Worm (Caenorhabditis elegans): ENCODE results near the gene tmed-1.

tmed-1 gene

DNA sequence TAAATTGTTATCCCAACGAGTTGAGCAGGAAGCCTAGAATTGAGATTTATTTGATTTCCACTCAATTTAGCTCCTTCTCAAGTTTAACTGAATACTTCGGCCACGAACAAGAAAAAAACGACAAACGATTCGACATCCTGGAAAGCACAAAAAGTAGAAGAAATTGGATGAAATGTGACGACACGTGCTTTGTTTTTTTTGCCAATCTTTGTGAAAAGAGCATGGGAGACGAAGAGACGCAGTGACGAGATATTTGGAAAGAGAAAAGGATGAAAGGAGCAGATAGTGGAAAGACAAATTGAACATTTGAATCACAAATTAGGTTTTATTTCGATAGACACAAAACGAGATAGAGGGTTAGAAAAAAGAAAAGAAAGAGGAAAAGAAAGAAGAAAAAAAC, 36.5 kb upstream of the tmed-1 start:
- TF ChIP-seq ama-1 (optimal IDR thresholded peaks at IDR 0.05) (no peak), B0310.2 (tag; optimal IDR thresholded peaks at IDR 0.05) (no peak), hnd-1 (tag; optimal IDR thresholded peaks at IDR 0.05) (no peak), F13C5.2 (tag; optimal IDR thresholded peaks at IDR 0.05) (no peak), tbx-11 (GFP tag; IDR thresholded peaks at IDR 0.05) (no peak), hmg-4 (GFP tag; optimal IDR thresholded peaks at IDR 0.05) (no peak), pes-1 (GFP tag; IDR thresholded peaks at IDR 0.05) (no peak), aly-1 (tag; optimal IDR thresholded peaks at IDR 0.05) (no peak), ceh-13 (GFP tag; optimal IDR thresholded peaks at IDR 0.05) (no peak), sea-1 (GFP tag; conservative IDR thresholded peaks at IDR 0.05) (no peak), flt-1 (GFP tag; IDR thresholded peaks at IDR 0.05) (no peak)

DNA sequence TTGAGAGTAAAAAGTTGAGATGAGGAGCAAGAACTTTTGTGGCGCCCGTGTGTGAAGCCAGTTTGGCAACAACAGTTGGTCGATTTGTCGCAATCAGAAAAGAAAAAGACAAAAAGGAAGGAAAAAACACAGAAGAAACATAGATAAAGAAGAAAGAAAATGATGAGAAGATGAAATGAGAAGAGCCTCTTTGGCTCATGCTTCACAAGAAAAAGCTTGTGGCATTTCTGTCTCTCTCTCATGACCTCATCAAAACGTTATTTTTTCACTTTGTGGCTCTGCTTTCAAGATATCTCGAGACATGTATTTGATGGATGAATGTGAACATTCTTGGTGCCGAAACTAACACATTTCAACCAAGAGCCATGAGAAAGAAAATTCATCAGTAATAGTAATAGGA, 35.1 kb upstream of the tmed-1 start:
- no peak for TF ChIP-seq sea-1 (GFP tag; conservative IDR thresholded peaks at IDR 0.05)

DNA sequence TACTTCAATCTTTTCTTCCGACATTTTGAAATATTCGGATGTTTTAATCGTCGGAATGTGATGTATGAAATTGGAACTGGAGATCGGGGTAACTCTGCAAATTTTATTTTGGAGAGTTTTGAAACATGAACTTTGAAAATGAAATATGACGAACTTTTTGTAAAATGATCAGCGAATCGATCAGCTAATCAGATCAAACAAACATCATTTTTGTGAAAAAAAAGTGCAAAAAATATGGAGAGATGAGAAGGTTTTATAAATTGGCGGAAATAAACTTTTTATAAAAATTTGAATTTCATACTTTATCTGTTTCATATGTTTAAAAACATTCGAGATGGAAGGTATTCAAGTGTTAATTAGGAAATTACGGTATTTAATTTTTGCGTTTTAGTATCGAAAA, 33.5 kb upstream of the tmed-1 start, which contains the start of gene dlc-2:
Gene dlc-2 (minus strand): TSS at position 101 of the 400 bp plus-strand sequence.
- TF ChIP-seq tbx-11 (GFP tag; IDR thresholded peaks at IDR 0.05) (no peak), pes-1 (GFP tag; IDR thresholded peaks at IDR 0.05) (no peak), scrt-1 (GFP tag; IDR thresholded peaks at IDR 0.05) (no peak), aly-1 (tag; optimal IDR thresholded peaks at IDR 0.05) (no peak), tbx-37 (GFP tag; conservative IDR thresholded peaks at IDR 0.05) (no peak), hnd-1 (tag; optimal IDR thresholded peaks at IDR 0.05) (no peak), flt-1 (GFP tag; IDR thresholded peaks at IDR 0.05) (no peak), B0310.2 (tag; optimal IDR thresholded peaks at IDR 0.05) (no peak), hmg-4 (GFP tag; optimal IDR thresholded peaks at IDR 0.05) (no peak), ceh-13 (GFP tag; optimal IDR thresholded peaks at IDR 0.05) (no peak), tra-4 (tag; optimal IDR thresholded peaks at IDR 0.05) (no peak), ceh-36 (tag; optimal IDR thresholded peaks at IDR 0.05) (no peak), ets-7 (tag; optimal IDR thresholded peaks at IDR 0.05) (no peak), hmbx-1 (tag; optimal IDR thresholded peaks at IDR 0.05) (no peak), sea-1 (GFP tag; conservative IDR thresholded peaks at IDR 0.05) (no peak), ama-1 (optimal IDR thresholded peaks at IDR 0.05) (no peak), F13C5.2 (tag; optimal IDR thresholded peaks at IDR 0.05) (no peak)

DNA sequence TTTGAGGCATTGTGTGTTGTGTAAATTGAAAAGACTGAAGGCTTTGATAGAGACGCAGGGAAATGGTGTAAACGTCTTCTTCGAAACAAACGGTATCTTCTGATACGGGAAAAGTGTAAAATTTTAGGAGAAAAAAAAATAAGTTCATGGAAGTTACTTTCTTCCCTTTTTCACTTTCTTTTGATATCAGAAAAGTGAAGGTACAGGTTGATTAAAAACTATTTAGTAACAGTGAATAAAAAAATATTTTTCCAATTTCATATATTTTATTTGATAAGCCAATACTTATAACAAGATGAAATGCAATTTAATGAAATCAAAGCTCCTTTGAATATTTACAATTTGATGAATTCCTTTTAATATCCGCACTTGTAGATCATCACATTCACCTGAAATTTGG, 32.4 kb upstream of the tmed-1 start, which contains the start of gene col-129:
Gene col-129 (minus strand): TSS at position 101 of the 400 bp plus-strand sequence.
- no peak for TF ChIP-seq hmbx-1 (tag; optimal IDR thresholded peaks at IDR 0.05)
- TF ChIP-seq aly-1 (tag; optimal IDR thresholded peaks at IDR 0.05) = no peak

- TF ChIP-seq sea-1 (GFP tag; conservative IDR thresholded peaks at IDR 0.05) (no peak), hnd-1 (tag; optimal IDR thresholded peaks at IDR 0.05) (no peak)
These were observed 31.8 kb upstream of the tmed-1 start for ce11 chrIV:12109743-12110142.

DNA sequence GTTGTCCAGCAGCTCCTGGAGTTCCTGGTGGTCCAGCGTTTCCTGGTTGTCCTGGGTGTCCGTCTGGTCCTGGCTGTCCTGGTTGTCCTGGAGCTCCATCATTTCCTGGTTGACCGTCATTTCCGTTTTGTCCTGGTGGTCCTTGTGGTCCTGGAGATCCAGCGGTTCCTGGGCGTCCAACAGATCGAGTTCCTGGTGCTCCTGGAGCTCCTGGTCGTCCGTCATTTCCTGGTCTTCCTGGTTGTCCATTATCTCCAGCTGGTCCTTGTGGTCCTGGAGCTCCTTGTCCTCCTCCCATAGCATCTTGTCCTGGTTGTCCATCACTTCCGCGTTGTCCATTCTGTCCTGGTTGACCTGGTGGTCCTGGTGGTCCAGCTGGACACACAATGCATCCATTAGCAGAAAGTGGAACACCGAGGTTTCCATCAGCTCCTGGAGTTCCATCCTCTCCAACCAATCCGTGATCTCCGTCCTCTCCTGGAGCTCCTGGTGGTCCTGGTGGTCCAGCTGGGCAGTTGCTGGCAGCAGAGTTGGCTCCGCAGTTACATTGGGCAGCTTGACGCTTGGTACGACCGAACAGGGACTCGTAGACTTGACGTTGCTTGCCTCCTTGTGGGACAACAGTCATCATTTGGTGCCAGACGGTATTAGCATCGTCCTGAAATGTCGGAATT, 31.2 kb upstream of the tmed-1 start:
- TF ChIP-seq ets-7 (tag; optimal IDR thresholded peaks at IDR 0.05) = no peak
- no peak for TF ChIP-seq hmg-4 (GFP tag; optimal IDR thresholded peaks at IDR 0.05)
- no peak for TF ChIP-seq pes-1 (GFP tag; IDR thresholded peaks at IDR 0.05)
- no peak for TF ChIP-seq ceh-13 (GFP tag; optimal IDR thresholded peaks at IDR 0.05)
- no peak for TF ChIP-seq hmbx-1 (tag; optimal IDR thresholded peaks at IDR 0.05)
- TF ChIP-seq scrt-1 (GFP tag; IDR thresholded peaks at IDR 0.05) = no peak
- TF ChIP-seq F13C5.2 (tag; optimal IDR thresholded peaks at IDR 0.05) = no peak
- TF ChIP-seq ama-1 (optimal IDR thresholded peaks at IDR 0.05) = no peak
- TF ChIP-seq ceh-36 (tag; optimal IDR thresholded peaks at IDR 0.05) = no peak
- no peak for TF ChIP-seq tbx-11 (GFP tag; IDR thresholded peaks at IDR 0.05)
- TF ChIP-seq sea-1 (GFP tag; conservative IDR thresholded peaks at IDR 0.05) = no peak
- TF ChIP-seq tbx-37 (GFP tag; conservative IDR thresholded peaks at IDR 0.05) = no peak
- no peak for TF ChIP-seq hnd-1 (tag; optimal IDR thresholded peaks at IDR 0.05)
- no peak for TF ChIP-seq B0310.2 (tag; optimal IDR thresholded peaks at IDR 0.05)
- no peak for TF ChIP-seq aly-1 (tag; optimal IDR thresholded peaks at IDR 0.05)

DNA sequence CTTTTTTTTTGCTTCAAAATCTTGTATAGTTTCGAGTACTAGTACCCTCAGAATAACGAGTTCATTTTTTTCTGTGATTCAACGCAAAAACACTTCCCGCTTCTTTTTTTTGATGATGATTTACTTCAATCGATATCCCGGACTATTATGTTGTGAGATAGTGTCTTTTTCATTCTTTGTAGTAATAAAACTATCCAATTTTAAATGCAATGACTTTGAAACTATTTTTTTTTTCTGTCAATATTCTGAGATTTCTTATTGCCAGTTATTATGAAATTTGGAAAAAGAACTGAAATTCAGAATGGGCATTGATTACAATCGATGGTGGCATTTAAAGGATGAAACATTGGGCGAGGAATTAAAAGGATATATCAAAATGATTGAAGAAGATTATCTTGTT, 27.6 kb upstream of the tmed-1 start, which contains the start of gene M18.3:
Gene M18.3 (plus strand): TSS at position 301 of the 400 bp plus-strand sequence.
- TF ChIP-seq ama-1 (optimal IDR thresholded peaks at IDR 0.05) = no peak
- TF ChIP-seq hmbx-1 (tag; optimal IDR thresholded peaks at IDR 0.05) = no peak
- no peak for TF ChIP-seq tbx-11 (GFP tag; IDR thresholded peaks at IDR 0.05)
- TF ChIP-seq pes-1 (GFP tag; IDR thresholded peaks at IDR 0.05) = no peak
- TF ChIP-seq sea-1 (GFP tag; conservative IDR thresholded peaks at IDR 0.05) = no peak
- no peak for TF ChIP-seq ceh-36 (tag; optimal IDR thresholded peaks at IDR 0.05)
- TF ChIP-seq tbx-37 (GFP tag; conservative IDR thresholded peaks at IDR 0.05) = no peak
- TF ChIP-seq B0310.2 (tag; optimal IDR thresholded peaks at IDR 0.05) = no peak
- TF ChIP-seq flt-1 (GFP tag; IDR thresholded peaks at IDR 0.05) = no peak
- no peak for TF ChIP-seq tra-4 (tag; optimal IDR thresholded peaks at IDR 0.05)
- no peak for TF ChIP-seq scrt-1 (GFP tag; IDR thresholded peaks at IDR 0.05)
- no peak for TF ChIP-seq hmg-4 (GFP tag; optimal IDR thresholded peaks at IDR 0.05)
- TF ChIP-seq aly-1 (tag; optimal IDR thresholded peaks at IDR 0.05) = no peak
- no peak for TF ChIP-seq ceh-13 (GFP tag; optimal IDR thresholded peaks at IDR 0.05)
- TF ChIP-seq ets-7 (tag; optimal IDR thresholded peaks at IDR 0.05) = no peak
- no peak for TF ChIP-seq hnd-1 (tag; optimal IDR thresholded peaks at IDR 0.05)
- no peak for TF ChIP-seq F13C5.2 (tag; optimal IDR thresholded peaks at IDR 0.05)

DNA sequence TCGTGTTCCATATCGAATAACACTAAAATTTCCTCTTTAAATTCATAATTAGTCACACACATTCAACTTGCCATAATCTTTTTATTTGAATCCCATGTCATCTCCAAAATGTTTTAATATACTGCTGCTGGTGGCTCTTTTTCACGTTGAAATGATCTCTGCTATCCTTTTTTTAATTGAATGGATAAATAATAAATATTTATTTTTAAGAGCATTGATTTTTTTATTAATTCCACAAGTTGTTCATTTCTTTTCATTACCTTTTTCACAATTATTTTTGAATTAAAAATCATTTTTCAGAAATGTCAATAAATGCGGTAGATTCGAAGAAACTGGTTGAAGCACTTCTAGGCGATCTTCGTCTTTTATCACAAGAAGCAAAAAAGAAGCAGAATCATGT, 18.5 kb upstream of the tmed-1 start, which contains the start of gene mon-2:
Gene mon-2 (plus strand): TSS at position 301 of the 400 bp plus-strand sequence.
- TF ChIP-seq B0310.2 (tag; optimal IDR thresholded peaks at IDR 0.05) (no peak), flt-1 (GFP tag; IDR thresholded peaks at IDR 0.05) (no peak), hmbx-1 (tag; optimal IDR thresholded peaks at IDR 0.05) (no peak), ceh-36 (tag; optimal IDR thresholded peaks at IDR 0.05) (no peak), tra-4 (tag; optimal IDR thresholded peaks at IDR 0.05) (no peak), aly-1 (tag; optimal IDR thresholded peaks at IDR 0.05) (no peak), tbx-37 (GFP tag; conservative IDR thresholded peaks at IDR 0.05) (no peak), F13C5.2 (tag; optimal IDR thresholded peaks at IDR 0.05) (no peak), sea-1 (GFP tag; conservative IDR thresholded peaks at IDR 0.05) (no peak), tbx-11 (GFP tag; IDR thresholded peaks at IDR 0.05) (no peak), ama-1 (optimal IDR thresholded peaks at IDR 0.05) (no peak), ceh-13 (GFP tag; optimal IDR thresholded peaks at IDR 0.05) (no peak)
